Fruit fly (Drosophila melanogaster) whole organism, embryonic: ENCODE results near the gene CG10137.

Experiments used
- Asciz ChIP-seq: fragments of 200-800 bp; sonication (Bioruptor generic); optimal IDR thresholded peaks from 2 replicates; lab custom pipeline; 2017; ENCODE audit warnings: missing biosample characterization, mild to moderate bottlenecking, missing genetic modification characterization, missing genetic modification reagents
- BEAF-32 ChIP-seq: fragments of 200-800 bp; sonication (Bioruptor generic); optimal IDR thresholded peaks from 3 replicates; lab custom pipeline; 2017; ENCODE audit warnings: missing biosample characterization, missing genetic modification characterization, mild to moderate bottlenecking, moderate library complexity, missing genetic modification reagents
- CG10979 ChIP-seq: fragments of 200-800 bp; sonication (Bioruptor generic); optimal IDR thresholded peaks from 2 replicates; lab custom pipeline; 2018; ENCODE audit warnings: missing biosample characterization, mild to moderate bottlenecking, missing genetic modification characterization, moderate library complexity
- CG12155 ChIP-seq: fragments of 200-800 bp; sonication (Bioruptor generic); optimal IDR thresholded peaks from 3 replicates; lab custom pipeline; 2016; ENCODE audit warnings: missing biosample characterization, missing genetic modification characterization
- CG13287 ChIP-seq: fragments of 200-800 bp; sonication (Bioruptor generic); IDR thresholded peaks from 2 replicates; pipeline ENCODE4 v1.3.6; 2022; ENCODE audit warnings: missing biosample characterization, missing genetic modification characterization; ENCODE audit not compliant: partially characterized antibody
- CG13296 ChIP-seq: fragments of 200-800 bp; sonication (Bioruptor generic); optimal IDR thresholded peaks from 3 replicates; lab custom pipeline; 2018; ENCODE audit warnings: missing biosample characterization, mild to moderate bottlenecking, missing genetic modification characterization
- CG14860 ChIP-seq: fragments of 200-800 bp; sonication (Bioruptor generic); IDR thresholded peaks from 3 replicates; pipeline ENCODE4 v1.3.6; 2022; ENCODE audit warnings: missing biosample characterization, missing genetic modification characterization; ENCODE audit not compliant: partially characterized antibody
- CG15011 ChIP-seq: fragments of 200-800 bp; sonication (Bioruptor generic); optimal IDR thresholded peaks from 3 replicates; lab custom pipeline; 2018; ENCODE audit warnings: missing biosample characterization, mild to moderate bottlenecking, missing genetic modification characterization
- CG15514 ChIP-seq: fragments of 200-800 bp; sonication (Bioruptor generic); optimal IDR thresholded peaks from 3 replicates; lab custom pipeline; 2017; ENCODE audit warnings: missing biosample characterization, missing genetic modification characterization, mild to moderate bottlenecking, moderate library complexity, missing genetic modification reagents
- CG16815 ChIP-seq: fragments of 200-800 bp; sonication (Bioruptor generic); optimal IDR thresholded peaks from 3 replicates; lab custom pipeline; 2017; ENCODE audit warnings: missing biosample characterization, mild to moderate bottlenecking, missing genetic modification characterization
- CG17186 ChIP-seq: fragments of 200-800 bp; sonication (Bioruptor generic); optimal IDR thresholded peaks from 3 replicates; lab custom pipeline; 2017; ENCODE audit warnings: missing biosample characterization, missing genetic modification reagents, missing genetic modification characterization
- CG17359 ChIP-seq: fragments of 200-800 bp; sonication (Bioruptor generic); optimal IDR thresholded peaks from 3 replicates; lab custom pipeline; 2018; ENCODE audit warnings: missing biosample characterization, mild to moderate bottlenecking, missing genetic modification characterization, moderate library complexity
- CG17385 ChIP-seq: fragments of 200-800 bp; sonication (Bioruptor generic); optimal IDR thresholded peaks from 3 replicates; lab custom pipeline; 2018; ENCODE audit warnings: missing biosample characterization, mild to moderate bottlenecking, missing genetic modification characterization
- CG2116 ChIP-seq: fragments of 200-800 bp; sonication (Bioruptor generic); optimal IDR thresholded peaks from 3 replicates; lab custom pipeline; 2018; ENCODE audit warnings: missing biosample characterization, mild to moderate bottlenecking, missing genetic modification characterization
- CG2712 ChIP-seq: fragments of 200-800 bp; optimal IDR thresholded peaks from 3 replicates; lab custom pipeline; 2019; ENCODE audit warnings: missing biosample characterization, mild to moderate bottlenecking, missing genetic modification characterization, moderate library complexity
- CG30403 ChIP-seq: fragments of 200-800 bp; sonication (Bioruptor generic); optimal IDR thresholded peaks from 3 replicates; lab custom pipeline; 2016; ENCODE audit warnings: missing biosample characterization, missing genetic modification characterization
- CG32532 ChIP-seq: fragments of 200-800 bp; sonication (Bioruptor generic); IDR thresholded peaks from 2 replicates; pipeline ENCODE4 v1.3.6; 2022; ENCODE audit warnings: missing biosample characterization, missing genetic modification characterization
- CG34224 ChIP-seq: fragments of 200-800 bp; sonication (Bioruptor generic); IDR thresholded peaks from 3 replicates; pipeline ENCODE4 v1.3.6; 2022; ENCODE audit warnings: missing biosample characterization, missing genetic modification characterization; ENCODE audit not compliant: partially characterized antibody
- CG4617 ChIP-seq: fragments of 200-800 bp; sonication (Bioruptor generic); optimal IDR thresholded peaks from 3 replicates; lab custom pipeline; 2016; ENCODE audit warnings: missing biosample characterization, missing genetic modification characterization, borderline replicate concordance
- CG4820 ChIP-seq: fragments of 200-800 bp; sonication (Bioruptor generic); optimal IDR thresholded peaks from 3 replicates; lab custom pipeline; 2016; ENCODE audit warnings: missing biosample characterization, missing genetic modification characterization
- CG7745 ChIP-seq: fragments of 200-800 bp; sonication (Bioruptor generic); optimal IDR thresholded peaks from 2 replicates; lab custom pipeline; 2018; ENCODE audit warnings: missing biosample characterization, mild to moderate bottlenecking, missing genetic modification characterization, moderate library complexity
- CG8478 ChIP-seq: fragments of >200 bp; optimal IDR thresholded peaks from 2 replicates; lab custom pipeline; 2018
- CG8924 ChIP-seq: fragments of 200-800 bp; optimal IDR thresholded peaks from 3 replicates; lab custom pipeline; 2019; ENCODE audit warnings: missing biosample characterization, mild to moderate bottlenecking, missing genetic modification characterization, moderate library complexity
- D19B ChIP-seq: fragments of 200-800 bp; sonication (Bioruptor generic); optimal IDR thresholded peaks from 2 replicates; lab custom pipeline; 2017; ENCODE audit warnings: missing biosample characterization, mild to moderate bottlenecking, missing genetic modification characterization
- Dip3 ChIP-seq: fragments of 200-800 bp; sonication (Bioruptor generic); optimal IDR thresholded peaks from 3 replicates; lab custom pipeline; 2016; ENCODE audit warnings: missing biosample characterization, missing genetic modification characterization
- HHEX ChIP-seq: fragments of 200-800 bp; sonication (Bioruptor generic); optimal IDR thresholded peaks from 3 replicates; lab custom pipeline; 2017; ENCODE audit warnings: missing biosample characterization, mild to moderate bottlenecking, missing genetic modification characterization, missing genetic modification reagents
- Hr51 ChIP-seq, 2 experiments: fragments of 200-800 bp; sonication (Bioruptor generic); optimal IDR thresholded peaks; 2 replicates in 1 of 2; 3 replicates in 1 of 2; lab custom pipeline; 2016 to 2018; ENCODE audit warnings: missing biosample characterization in 2 of 2, missing genetic modification characterization in 2 of 2, mild to moderate bottlenecking in 1 of 2, moderate library complexity in 1 of 2
- NfI ChIP-seq: fragments of 200-800 bp; sonication (Bioruptor generic); optimal IDR thresholded peaks from 3 replicates; lab custom pipeline; 2018; ENCODE audit warnings: missing biosample characterization, mild to moderate bottlenecking, missing genetic modification characterization, moderate library complexity
- Rfx ChIP-seq: fragments of 200-800 bp; sonication (Bioruptor generic); IDR thresholded peaks from 2 replicates; pipeline ENCODE4 v1.3.6; 2022; ENCODE audit warnings: missing biosample characterization, missing genetic modification characterization
- Sin3A ChIP-seq: fragments of >200 bp; optimal IDR thresholded peaks from 2 replicates; lab custom pipeline; 2018
- Sry-δ ChIP-seq: fragments of 200-800 bp; sonication (Bioruptor generic); optimal IDR thresholded peaks from 2 replicates; lab custom pipeline; 2016; ENCODE audit warnings: missing biosample characterization, missing genetic modification characterization
- abd-A ChIP-seq: fragments of 200-800 bp; sonication (Bioruptor generic); optimal IDR thresholded peaks from 3 replicates; lab custom pipeline; 2019; ENCODE audit warnings: missing biosample characterization, mild to moderate bottlenecking, missing genetic modification characterization, moderate library complexity
- al ChIP-seq: fragments of 200-800 bp; sonication (Bioruptor generic); IDR thresholded peaks from 2 replicates; pipeline ENCODE4 v1.3.6; 2022; ENCODE audit warnings: missing biosample characterization, missing genetic modification characterization
- az2 ChIP-seq: fragments of 200-800 bp; sonication (Bioruptor generic); optimal IDR thresholded peaks from 3 replicates; lab custom pipeline; 2016; ENCODE audit warnings: missing biosample characterization, missing genetic modification characterization
- bab2 ChIP-seq: fragments of 200-800 bp; sonication (Bioruptor generic); optimal IDR thresholded peaks from 2 replicates; lab custom pipeline; 2016; ENCODE audit warnings: missing biosample characterization, missing genetic modification characterization
- bsh ChIP-seq, 2 experiments: fragments of 200-800 bp; sonication (Bioruptor generic); optimal IDR thresholded peaks; 2 replicates each; lab custom pipeline; 2017 to 2018; ENCODE audit warnings: mild to moderate bottlenecking in 2 of 2, missing biosample characterization in 2 of 2, missing genetic modification characterization in 2 of 2, moderate library complexity in 1 of 2
- caup ChIP-seq: fragments of 200-800 bp; sonication (Bioruptor generic); optimal IDR thresholded peaks from 3 replicates; lab custom pipeline; 2017; ENCODE audit warnings: missing biosample characterization, mild to moderate bottlenecking, missing genetic modification characterization, moderate library complexity; ENCODE audit not compliant: severe bottlenecking
- exex ChIP-seq: fragments of 200-800 bp; sonication (Bioruptor generic); optimal IDR thresholded peaks from 4 replicates; lab custom pipeline; 2018; ENCODE audit warnings: missing biosample characterization, mild to moderate bottlenecking, missing genetic modification characterization, moderate library complexity
- hbn ChIP-seq: fragments of 200-800 bp; sonication (Bioruptor generic); IDR thresholded peaks from 2 replicates; pipeline ENCODE4 v1.3.6; 2022; ENCODE audit warnings: missing biosample characterization, missing genetic modification characterization; ENCODE audit not compliant: partially characterized antibody
- ind ChIP-seq: fragments of 200-800 bp; sonication (Bioruptor generic); optimal IDR thresholded peaks from 3 replicates; lab custom pipeline; 2016; ENCODE audit warnings: missing biosample characterization, missing genetic modification characterization
- inv ChIP-seq: fragments of 200-800 bp; sonication (Bioruptor generic); IDR thresholded peaks from 2 replicates; pipeline ENCODE4 v1.3.6; 2022; ENCODE audit warnings: missing biosample characterization, missing genetic modification characterization; ENCODE audit not compliant: partially characterized antibody
- org-1 ChIP-seq: fragments of 200-800 bp; sonication (Bioruptor generic); optimal IDR thresholded peaks from 2 replicates; lab custom pipeline; 2017; ENCODE audit warnings: missing biosample characterization, missing genetic modification characterization
- pan ChIP-seq, 4 experiments: fragments of >200 bp in 3 of 4; fragments of 200-800 bp in 1 of 4; sonication (Bioruptor generic) in 1 of 4; optimal IDR thresholded peaks in 3 of 4; IDR thresholded peaks in 1 of 4; 2 replicates each; pipeline versions ENCODE4 v1.3.6 to Lab custom; 2017 to 2022; ENCODE audit warnings: missing biosample characterization in 2 of 4, missing genetic modification characterization in 2 of 4, mixed read lengths in 1 of 4
- phol ChIP-seq: fragments of 200-800 bp; sonication (Bioruptor generic); optimal IDR thresholded peaks from 3 replicates; lab custom pipeline; 2018; ENCODE audit warnings: missing biosample characterization, mild to moderate bottlenecking, missing genetic modification characterization, moderate library complexity
- scrt ChIP-seq: fragments of 200-800 bp; sonication (Bioruptor generic); optimal IDR thresholded peaks from 2 replicates; lab custom pipeline; 2018; ENCODE audit warnings: missing biosample characterization, mild to moderate bottlenecking, missing genetic modification characterization, moderate library complexity
- unc-4 ChIP-seq: fragments of 200-800 bp; sonication (Bioruptor generic); IDR thresholded peaks from 2 replicates; pipeline ENCODE4 v1.3.6; 2022; ENCODE audit warnings: missing biosample characterization, missing genetic modification characterization; ENCODE audit not compliant: partially characterized antibody
- z ChIP-seq: fragments of 200-800 bp; sonication (Bioruptor generic); IDR thresholded peaks from 3 replicates; pipeline ENCODE4 v1.3.6; 2022; ENCODE audit warnings: missing biosample characterization, missing genetic modification characterization
- zen2 ChIP-seq: fragments of 200-800 bp; sonication (Bioruptor generic); IDR thresholded peaks from 3 replicates; pipeline ENCODE4 v1.3.6; 2022; ENCODE audit warnings: missing biosample characterization, missing genetic modification characterization; ENCODE audit not compliant: partially characterized antibody

Gene CG10137

dm6 chr2L:19489997-19490461 lies 36.5 kb upstream of the CG10137 start, which contains the start of the genes CG10194 and CG18094 (continued):
- TF ChIP-seq D19B (GFP tag; lab: Kevin White, UChicago) (peak; percentile 99), pan (optimal IDR thresholded peaks at IDR 0.05; lab: Kevin White, UChicago) (no peak), pan (GFP tag; optimal IDR thresholded peaks at IDR 0.05 in 1 of 2, IDR thresholded peaks at IDR 0.05 in 1 of 2) (peak in 1 of 2 experiments; percentile 17), abd-A (tag; lab: Kevin White, UChicago) (no peak), CG30403 (GFP tag; lab: Kevin White, UChicago) (peak; percentile 53), inv (peak; percentile 34), zen2 (GFP tag; lab: Robert Waterston, UW) (peak; percentile 72), CG32532 (GFP tag; lab: Robert Waterston, UW) (peak; percentile 74; the same call in 1 of the 2 replicates), CG15514 (peak; percentile 20), phol (peak; percentile 38), CG17359 (tag; lab: Kevin White, UChicago) (peak; percentile 9), CG14860 (GFP tag; lab: Robert Waterston, UW) (peak; percentile 47; the same call in 1 of the 3 replicates), HHEX (GFP tag; lab: Kevin White, UChicago) (peak; percentile 28), z (GFP tag; lab: Robert Waterston, UW) (no peak), CG8924 (tag; lab: Kevin White, UChicago) (peak; percentile 18), ind (GFP tag; lab: Kevin White, UChicago) (peak; percentile 55), bab2 (GFP tag; lab: Kevin White, UChicago) (no peak), unc-4 (peak; percentile 70), CG13296 (GFP tag; lab: Kevin White, UChicago) (peak; percentile 22), Hr51 (GFP tag; optimal IDR thresholded peaks at IDR 0.05; lab: Kevin White, UChicago) (peak; percentile 5 to 64), Rfx (GFP tag; lab: Robert Waterston, UW) (0 out of 2 replicates have a peak, but pooled peaks have one; percentile 12), CG7745 (peak; percentile 8), Sin3A (lab: Kevin White, UChicago) (no peak), NfI (GFP tag; lab: Kevin White, UChicago) (peak; percentile 33), CG13287 (peak; percentile 75), CG4820 (GFP tag; lab: Kevin White, UChicago) (no peak), CG2712 (peak; percentile 65), CG34224 (peak; percentile 78), BEAF-32 (GFP tag; lab: Kevin White, UChicago) (peak; percentile 66), al (GFP tag; lab: Robert Waterston, UW) (0 out of 2 replicates have a peak, but pooled peaks have one; percentile 23), bsh (GFP tag; optimal IDR thresholded peaks at IDR 0.05; lab: Kevin White, UChicago) (peak in 1 of 2 experiments; percentile 43), Sry-δ (GFP tag; lab: Kevin White, UChicago) (peak; percentile 62), caup (GFP tag; lab: Kevin White, UChicago) (no peak), CG8478 (lab: Kevin White, UChicago) (no peak), CG16815 (GFP tag; lab: Kevin White, UChicago) (peak; percentile 14), hbn (GFP tag; lab: Robert Waterston, UW) (peak; percentile 52; the same call in 1 of the 2 replicates), CG17186 (GFP tag; lab: Kevin White, UChicago) (no peak), exex (tag; lab: Kevin White, UChicago) (peak; percentile 48), Asciz (peak; percentile 32), scrt (GFP tag; lab: Kevin White, UChicago) (peak; percentile 92), CG15011 (GFP tag; lab: Kevin White, UChicago) (no peak), Dip3 (peak; percentile 10), CG2116 (GFP tag; lab: Kevin White, UChicago) (peak; percentile 51), CG10979 (tag; lab: Kevin White, UChicago) (peak; percentile 32), org-1 (GFP tag; lab: Kevin White, UChicago) (no peak), CG4617 (GFP tag; lab: Kevin White, UChicago) (peak; percentile 22), az2 (GFP tag; lab: Kevin White, UChicago) (peak; percentile 56), CG17385 (peak; percentile 40), CG12155 (GFP tag; lab: Kevin White, UChicago) (peak; percentile 57)
